Fruit fly (Drosophila melanogaster): ENCODE data around the gene CG4611.

CG4611 gene

dm6 chr3L:5129199-5129598 lies 7.0 kb upstream of the CG4611 start, which contains the start of gene CG4597:
Gene CG4597 (plus strand): TSS chr3L:5129499.
- TF ChIP-seq EcR (GFP tag; optimal IDR thresholded peaks at IDR 0.05) (no peak), CG17806 (tag; optimal IDR thresholded peaks at IDR 0.05) (no peak), CG14655 (GFP tag; optimal IDR thresholded peaks at IDR 0.05) (no peak), Snoo (tag; optimal IDR thresholded peaks at IDR 0.05) (no peak), CG13204 (GFP tag; optimal IDR thresholded peaks at IDR 0.05) (no peak), CG32121 (GFP tag; IDR thresholded peaks at IDR 0.05) (no peak), CG34367 (tag; optimal IDR thresholded peaks at IDR 0.05) (no peak)

dm6 chr3L:5130508-5130907 lies 5.7 kb upstream of the CG4611 start:
- no peak for TF ChIP-seq CG4496 (GFP tag; IDR thresholded peaks at IDR 0.05)
- TF ChIP-seq CG34367 (tag; optimal IDR thresholded peaks at IDR 0.05): no peak
- no peak for TF ChIP-seq Ets98B (GFP tag; IDR thresholded peaks at IDR 0.05)
- no peak for TF ChIP-seq Snoo (tag; optimal IDR thresholded peaks at IDR 0.05)
- TF ChIP-seq CG8159 (tag; optimal IDR thresholded peaks at IDR 0.05): no peak
- TF ChIP-seq CG32121 (GFP tag; IDR thresholded peaks at IDR 0.05): no peak
- TF ChIP-seq CG9948 (tag; optimal IDR thresholded peaks at IDR 0.05): no peak
- no peak for TF ChIP-seq CG12605 (GFP tag; IDR thresholded peaks at IDR 0.05)
- TF ChIP-seq CG14655 (GFP tag; optimal IDR thresholded peaks at IDR 0.05): no peak
- TF ChIP-seq EcR (GFP tag; optimal IDR thresholded peaks at IDR 0.05): no peak
- no peak for TF ChIP-seq Pif1A (GFP tag; optimal IDR thresholded peaks at IDR 0.05)
- TF ChIP-seq gl (tag; optimal IDR thresholded peaks at IDR 0.05): no peak
- TF ChIP-seq rn (GFP tag; IDR thresholded peaks at IDR 0.05): no peak
- no peak for TF ChIP-seq fd96Ca (GFP tag; IDR thresholded peaks at IDR 0.05)
- TF ChIP-seq CG15710 (tag; optimal IDR thresholded peaks at IDR 0.05): no peak
- no peak for TF ChIP-seq CG17806 (tag; optimal IDR thresholded peaks at IDR 0.05)
- TF ChIP-seq CG10348 (GFP tag; IDR thresholded peaks at IDR 0.05): no peak

dm6 chr3L:5131245-5131644 lies 4.9 kb upstream of the CG4611 start, which contains the start of gene CG15212:
Gene CG15212 (plus strand): TSS chr3L:5131545.
- TF ChIP-seq CG34367 (tag; optimal IDR thresholded peaks at IDR 0.05): no peak
- no peak for TF ChIP-seq CG8159 (tag; optimal IDR thresholded peaks at IDR 0.05)
- no peak for TF ChIP-seq CG9948 (tag; optimal IDR thresholded peaks at IDR 0.05)
- TF ChIP-seq CG15710 (tag; optimal IDR thresholded peaks at IDR 0.05): no peak
- no peak for TF ChIP-seq CG10348 (GFP tag; IDR thresholded peaks at IDR 0.05)
- no peak for TF ChIP-seq rn (GFP tag; IDR thresholded peaks at IDR 0.05)
- no peak for TF ChIP-seq CG4496 (GFP tag; IDR thresholded peaks at IDR 0.05)
- TF ChIP-seq gl (tag; optimal IDR thresholded peaks at IDR 0.05): no peak
- TF ChIP-seq CG32121 (GFP tag; IDR thresholded peaks at IDR 0.05): no peak
- no peak for TF ChIP-seq Pif1B (GFP tag; optimal IDR thresholded peaks at IDR 0.05)
- no peak for TF ChIP-seq CG17806 (tag; optimal IDR thresholded peaks at IDR 0.05)
- no peak for TF ChIP-seq Snoo (tag; optimal IDR thresholded peaks at IDR 0.05)
- TF ChIP-seq CG12605 (GFP tag; IDR thresholded peaks at IDR 0.05): no peak
- TF ChIP-seq CG13204 (GFP tag; optimal IDR thresholded peaks at IDR 0.05): no peak
- no peak for TF ChIP-seq Ets98B (GFP tag; IDR thresholded peaks at IDR 0.05)
- no peak for TF ChIP-seq Pif1A (GFP tag; optimal IDR thresholded peaks at IDR 0.05)

dm6 chr3L:5132966-5133365 lies 3.2 kb upstream of the CG4611 start, which contains the start of gene CG15213:
Gene CG15213 (minus strand): TSS chr3L:5133220.
- TF ChIP-seq Pif1A (GFP tag; optimal IDR thresholded peaks at IDR 0.05) (no peak), EcR (GFP tag; optimal IDR thresholded peaks at IDR 0.05) (no peak), CG17806 (tag; optimal IDR thresholded peaks at IDR 0.05) (no peak), rn (GFP tag; IDR thresholded peaks at IDR 0.05) (no peak), Pif1B (GFP tag; optimal IDR thresholded peaks at IDR 0.05) (no peak), D1 (tag; optimal IDR thresholded peaks at IDR 0.05) (no peak)

- TF ChIP-seq CG8159 (tag; optimal IDR thresholded peaks at IDR 0.05) (no peak), CG13204 (GFP tag; optimal IDR thresholded peaks at IDR 0.05) (no peak), CG15710 (tag; optimal IDR thresholded peaks at IDR 0.05) (no peak), CG14655 (GFP tag; optimal IDR thresholded peaks at IDR 0.05) (no peak), Pif1B (GFP tag; optimal IDR thresholded peaks at IDR 0.05) (no peak), CG8301 (tag; optimal IDR thresholded peaks at IDR 0.05) (no peak), EcR (GFP tag; optimal IDR thresholded peaks at IDR 0.05) (peak; percentile 88), D1 (tag; optimal IDR thresholded peaks at IDR 0.05) (no peak), fd96Ca (GFP tag; IDR thresholded peaks at IDR 0.05) (no peak), CG12605 (GFP tag; IDR thresholded peaks at IDR 0.05) (0 out of 2 replicates have a peak, but pooled peaks have one; percentile 12), CG17806 (tag; optimal IDR thresholded peaks at IDR 0.05) (no peak), gl (tag; optimal IDR thresholded peaks at IDR 0.05) (peak; percentile 33), CG32121 (GFP tag; IDR thresholded peaks at IDR 0.05) (peak; percentile 8; the same call in 1 of the 2 replicates), CG10348 (GFP tag; IDR thresholded peaks at IDR 0.05) (no peak), CG4496 (GFP tag; IDR thresholded peaks at IDR 0.05) (no peak), CG34367 (tag; optimal IDR thresholded peaks at IDR 0.05) (no peak), Ets98B (GFP tag; IDR thresholded peaks at IDR 0.05) (peak; percentile 19; the same call in 1 of the 2 replicates), Pif1A (GFP tag; optimal IDR thresholded peaks at IDR 0.05) (no peak)
These were observed 2.3 kb upstream of the CG4611 start, which contains the start of gene Yod1 for dm6 chr3L:5133704-5134430. Gene Yod1 (plus strand): TSS chr3L:5133871.

- peak; percentile 100 for TF ChIP-seq CG4496 (GFP tag; IDR thresholded peaks at IDR 0.05)
- peak; percentile 100 for TF ChIP-seq Ets98B (GFP tag; IDR thresholded peaks at IDR 0.05)
- no peak for TF ChIP-seq D1 (tag; optimal IDR thresholded peaks at IDR 0.05)
- peak; percentile 99 for TF ChIP-seq gl (tag; optimal IDR thresholded peaks at IDR 0.05)
- TF ChIP-seq Pif1B (GFP tag; optimal IDR thresholded peaks at IDR 0.05): peak; percentile 100
- peak; percentile 100 for TF ChIP-seq CG32121 (GFP tag; IDR thresholded peaks at IDR 0.05)
- peak; percentile 98 for TF ChIP-seq CG13204 (GFP tag; optimal IDR thresholded peaks at IDR 0.05)
- peak; percentile 100 for TF ChIP-seq Pif1A (GFP tag; optimal IDR thresholded peaks at IDR 0.05)
- peak; percentile 100 for TF ChIP-seq CG10348 (GFP tag; IDR thresholded peaks at IDR 0.05)
- peak; percentile 100 for TF ChIP-seq CG12605 (GFP tag; IDR thresholded peaks at IDR 0.05)
- TF ChIP-seq CG8301 (tag; optimal IDR thresholded peaks at IDR 0.05): peak; percentile 100
- TF ChIP-seq CG34367 (tag; optimal IDR thresholded peaks at IDR 0.05): peak; percentile 100
- peak; percentile 100 for TF ChIP-seq Snoo (tag; optimal IDR thresholded peaks at IDR 0.05)
- TF ChIP-seq CG15710 (tag; optimal IDR thresholded peaks at IDR 0.05): peak; percentile 100
- peak; percentile 100 for TF ChIP-seq CG17806 (tag; optimal IDR thresholded peaks at IDR 0.05)
- peak; percentile 100 for TF ChIP-seq CG8159 (tag; optimal IDR thresholded peaks at IDR 0.05)
- peak; percentile 100 for TF ChIP-seq rn (GFP tag; IDR thresholded peaks at IDR 0.05)
- TF ChIP-seq CG14655 (GFP tag; optimal IDR thresholded peaks at IDR 0.05): peak; percentile 100
- peak; percentile 100 for TF ChIP-seq CG9948 (tag; optimal IDR thresholded peaks at IDR 0.05)
- peak; percentile 100 for TF ChIP-seq fd96Ca (GFP tag; IDR thresholded peaks at IDR 0.05)
- TF ChIP-seq EcR (GFP tag; optimal IDR thresholded peaks at IDR 0.05): peak; percentile 71
These were observed 3.1 kb downstream of the CG4611 start, which contains the start of the genes Tcs5 and CHMP2B for dm6 chr3L:5139312-5139711. Gene Tcs5 (minus strand): TSS chr3L:5139395. Gene CHMP2B (plus strand): TSS chr3L:5139619.

All from whole organism, pupa.